Fruit fly (Drosophila melanogaster) whole organism, prepupa: ENCODE results near the gene CG42784.

Experiments used
- Blimp-1 ChIP-seq: fragments of 200-800 bp; sonication (Bioruptor generic); optimal IDR thresholded peaks from 3 replicates; lab custom pipeline; 2017; ENCODE audit warnings: missing biosample characterization, missing genetic modification characterization, mild to moderate bottlenecking, moderate library complexity, missing genetic modification reagents
- CG10631 ChIP-seq: fragments of 200-800 bp; sonication (Bioruptor generic); optimal IDR thresholded peaks from 2 replicates; lab custom pipeline; 2016; ENCODE audit warnings: missing biosample characterization, missing genetic modification characterization
- CG10669 ChIP-seq: fragments of 200-800 bp; sonication (Bioruptor generic); optimal IDR thresholded peaks from 3 replicates; lab custom pipeline; 2018; ENCODE audit warnings: missing biosample characterization, mild to moderate bottlenecking, missing genetic modification characterization, moderate library complexity
- CG11294 ChIP-seq: fragments of 200-800 bp; sonication (Bioruptor generic); IDR thresholded peaks from 2 replicates; pipeline ENCODE4 v1.3.6; 2022; ENCODE audit warnings: missing biosample characterization, missing genetic modification characterization
- CG11762 ChIP-seq: fragments of 200-800 bp; sonication (Bioruptor generic); optimal IDR thresholded peaks from 3 replicates; lab custom pipeline; 2016; ENCODE audit warnings: missing biosample characterization, missing genetic modification characterization; ENCODE audit not compliant: insufficient read depth
- CG11902 ChIP-seq: fragments of 200-800 bp; sonication (Bioruptor generic); optimal IDR thresholded peaks from 3 replicates; lab custom pipeline; 2016; ENCODE audit warnings: missing biosample characterization, missing genetic modification characterization
- CG15336 ChIP-seq: fragments of 200-800 bp; sonication (Bioruptor generic); IDR thresholded peaks from 2 replicates; pipeline ENCODE4 v1.3.6; 2022; ENCODE audit warnings: missing biosample characterization, missing genetic modification characterization
- CG16779 ChIP-seq: fragments of 200-800 bp; sonication (Bioruptor generic); optimal IDR thresholded peaks from 3 replicates; lab custom pipeline; 2017; ENCODE audit warnings: missing biosample characterization, mild to moderate bottlenecking, missing genetic modification characterization
- CG3032 ChIP-seq: fragments of 200-800 bp; optimal IDR thresholded peaks from 2 replicates; lab custom pipeline; 2019; ENCODE audit warnings: missing biosample characterization, mild to moderate bottlenecking, missing genetic modification characterization, moderate library complexity
- CG31627 ChIP-seq: fragments of 200-800 bp; sonication (Bioruptor generic); optimal IDR thresholded peaks from 3 replicates; lab custom pipeline; 2016; ENCODE audit warnings: missing biosample characterization, missing genetic modification characterization
- CG34406 ChIP-seq: fragments of 200-800 bp; sonication (Bioruptor generic); optimal IDR thresholded peaks from 3 replicates; lab custom pipeline; 2016; ENCODE audit warnings: missing biosample characterization, missing genetic modification characterization
- CG4318 ChIP-seq: fragments of 200-800 bp; sonication (Bioruptor generic); optimal IDR thresholded peaks from 3 replicates; lab custom pipeline; 2017; ENCODE audit warnings: missing biosample characterization, mild to moderate bottlenecking, missing genetic modification characterization
- CG6792 ChIP-seq: fragments of 200-800 bp; sonication (Bioruptor generic); optimal IDR thresholded peaks from 3 replicates; lab custom pipeline; 2016; ENCODE audit warnings: missing biosample characterization, missing genetic modification characterization
- CG6808 ChIP-seq: fragments of 200-800 bp; sonication (Bioruptor generic); optimal IDR thresholded peaks from 3 replicates; lab custom pipeline; 2017; ENCODE audit warnings: missing biosample characterization, missing genetic modification characterization, mild to moderate bottlenecking, moderate library complexity, missing genetic modification reagents
- CG6854 ChIP-seq: fragments of 200-800 bp; sonication (Bioruptor generic); optimal IDR thresholded peaks from 2 replicates; lab custom pipeline; 2017; ENCODE audit warnings: missing biosample characterization, mild to moderate bottlenecking, missing genetic modification characterization
- CG9139 ChIP-seq: fragments of 200-800 bp; sonication (Bioruptor generic); optimal IDR thresholded peaks from 3 replicates; lab custom pipeline; 2017; ENCODE audit warnings: missing biosample characterization, mild to moderate bottlenecking, missing genetic modification characterization
- Eip75B ChIP-seq: fragments of 200-800 bp; sonication (Bioruptor generic); optimal IDR thresholded peaks from 3 replicates; lab custom pipeline; 2016; ENCODE audit warnings: missing biosample characterization, missing genetic modification characterization
- Eip78C ChIP-seq: fragments of 200-800 bp; sonication (Bioruptor generic); peaks from one replicate; lab custom pipeline; 2016; ENCODE audit warnings: missing biosample characterization, missing genetic modification characterization
- Eip93F ChIP-seq: fragments of 200-800 bp; sonication (Bioruptor generic); optimal IDR thresholded peaks from 2 replicates; lab custom pipeline; 2016; ENCODE audit warnings: missing biosample characterization, mild to moderate bottlenecking, missing genetic modification characterization
- Ets96B ChIP-seq: fragments of 200-800 bp; optimal IDR thresholded peaks from 2 replicates; lab custom pipeline; 2019; ENCODE audit warnings: missing biosample characterization, mild to moderate bottlenecking, missing genetic modification characterization, moderate library complexity
- Gug ChIP-seq: fragments of 200-800 bp; sonication (Bioruptor generic); IDR thresholded peaks from 2 replicates; pipeline ENCODE4 v1.3.6; 2022; ENCODE audit warnings: missing biosample characterization, missing genetic modification characterization
- Hr39 ChIP-seq: fragments of 200-800 bp; sonication (Bioruptor generic); optimal IDR thresholded peaks from 2 replicates; lab custom pipeline; 2016; ENCODE audit warnings: missing biosample characterization, missing genetic modification characterization
- OdsH ChIP-seq: fragments of 200-800 bp; sonication (Bioruptor generic); optimal IDR thresholded peaks from 3 replicates; lab custom pipeline; 2016; ENCODE audit warnings: missing biosample characterization, missing genetic modification characterization
- Smox ChIP-seq: fragments of 200-800 bp; sonication (Bioruptor generic); optimal IDR thresholded peaks from 3 replicates; lab custom pipeline; 2016; ENCODE audit warnings: missing biosample characterization, missing genetic modification characterization
- Sox102F ChIP-seq: fragments of 200-800 bp; sonication (Bioruptor generic); optimal IDR thresholded peaks from 2 replicates; lab custom pipeline; 2016; ENCODE audit warnings: missing biosample characterization, mild to moderate bottlenecking, missing genetic modification characterization
- Sox15 ChIP-seq: fragments of 200-800 bp; sonication (Bioruptor generic); optimal IDR thresholded peaks from 3 replicates; lab custom pipeline; 2016; ENCODE audit warnings: missing biosample characterization, missing genetic modification characterization
- achi ChIP-seq: fragments of 200-800 bp; sonication (Bioruptor generic); optimal IDR thresholded peaks from 3 replicates; lab custom pipeline; 2016; ENCODE audit warnings: missing biosample characterization, missing genetic modification characterization
- acj6 ChIP-seq: fragments of 200-800 bp; sonication (Bioruptor generic); optimal IDR thresholded peaks from 3 replicates; lab custom pipeline; 2016; ENCODE audit warnings: missing biosample characterization, missing genetic modification characterization
- cyc ChIP-seq: fragments of 200-800 bp; sonication (Bioruptor generic); optimal IDR thresholded peaks from 3 replicates; lab custom pipeline; 2016; ENCODE audit warnings: missing biosample characterization, missing genetic modification characterization
- dsx ChIP-seq: fragments of 200-800 bp; optimal IDR thresholded peaks from 3 replicates; lab custom pipeline; 2019; ENCODE audit warnings: missing biosample characterization, mild to moderate bottlenecking, missing genetic modification characterization, moderate library complexity; ENCODE audit not compliant: poor library complexity, severe bottlenecking
- eg ChIP-seq: fragments of 200-800 bp; sonication (Bioruptor generic); IDR thresholded peaks from 3 replicates; pipeline ENCODE4 v1.3.6; 2022; ENCODE audit warnings: missing biosample characterization, missing genetic modification characterization
- esn ChIP-seq: fragments of 200-800 bp; sonication (Bioruptor generic); optimal IDR thresholded peaks from 2 replicates; lab custom pipeline; 2016; ENCODE audit warnings: missing biosample characterization, mild to moderate bottlenecking, missing genetic modification characterization, moderate library complexity
- fd59A ChIP-seq: fragments of 200-800 bp; sonication (Bioruptor generic); optimal IDR thresholded peaks from 2 replicates; lab custom pipeline; 2017; ENCODE audit warnings: missing biosample characterization, mild to moderate bottlenecking, missing genetic modification characterization, missing genetic modification reagents
- fd85E ChIP-seq: fragments of 200-800 bp; sonication (Bioruptor generic); optimal IDR thresholded peaks from 3 replicates; lab custom pipeline; 2016; ENCODE audit warnings: missing biosample characterization, missing genetic modification characterization
- fkh ChIP-seq: fragments of 200-800 bp; sonication (Bioruptor generic); optimal IDR thresholded peaks from 3 replicates; lab custom pipeline; 2017; ENCODE audit warnings: missing biosample characterization, mild to moderate bottlenecking, missing genetic modification characterization, moderate library complexity
- lz ChIP-seq: fragments of 200-800 bp; sonication (Bioruptor generic); optimal IDR thresholded peaks from 3 replicates; lab custom pipeline; 2016; ENCODE audit warnings: missing biosample characterization, missing genetic modification characterization
- salr ChIP-seq, 2 experiments: fragments of 200-800 bp; sonication (Bioruptor generic); optimal IDR thresholded peaks; 3 replicates each; lab custom pipeline; 2016 to 2018; ENCODE audit warnings: missing biosample characterization in 2 of 2, missing genetic modification characterization in 2 of 2, mild to moderate bottlenecking in 1 of 2
- spab ChIP-seq: fragments of 200-800 bp; sonication (Bioruptor generic); optimal IDR thresholded peaks from 2 replicates; lab custom pipeline; 2017; ENCODE audit warnings: missing biosample characterization, mild to moderate bottlenecking, missing genetic modification characterization, missing genetic modification reagents
- svp ChIP-seq: fragments of 200-800 bp; sonication (Bioruptor generic); peaks from one replicate; lab custom pipeline; 2016; ENCODE audit warnings: missing biosample characterization, missing genetic modification characterization
- topi ChIP-seq: fragments of 200-800 bp; sonication (Bioruptor generic); optimal IDR thresholded peaks from 3 replicates; lab custom pipeline; 2016; ENCODE audit warnings: missing biosample characterization, missing genetic modification characterization

Gene CG42784

dm6 chr2L:13373435-13374242, 41.6 kb upstream of the CG42784 start, which contains the start of the genes Bdp1 and CG6565 (continued):
- TF ChIP-seq CG31627 (GFP tag; lab: Kevin White, UChicago) (peak; percentile 99), cyc (peak; percentile 99), esn (GFP tag; lab: Kevin White, UChicago) (peak; percentile 99), spab (GFP tag; lab: Kevin White, UChicago) (peak; percentile 90), fkh (GFP tag; lab: Kevin White, UChicago) (peak; percentile 84), CG34406 (peak; percentile 96), CG3032 (tag; lab: Kevin White, UChicago) (peak; percentile 95), CG9139 (GFP tag; lab: Kevin White, UChicago) (no peak), lz (peak; percentile 99), Gug (GFP tag; lab: Robert Waterston, UW) (peak; percentile 95), topi (GFP tag; lab: Kevin White, UChicago) (peak; percentile 98), CG15336 (peak; percentile 90), fd85E (GFP tag; lab: Kevin White, UChicago) (no peak), CG11762 (GFP tag; lab: Kevin White, UChicago) (peak; percentile 97), CG6854 (GFP tag; lab: Kevin White, UChicago) (peak; percentile 82), Sox15 (GFP tag; lab: Kevin White, UChicago) (peak; percentile 99), Eip78C (peak; percentile 99), Blimp-1 (peak; percentile 86)

- TF ChIP-seq acj6 (GFP tag; lab: Kevin White, UChicago) (no peak), achi (GFP tag; lab: Kevin White, UChicago) (no peak), CG6792 (no peak), CG16779 (tag; lab: Kevin White, UChicago) (no peak), OdsH (GFP tag; lab: Kevin White, UChicago) (no peak), cyc (no peak), CG6808 (no peak), salr (GFP tag; optimal IDR thresholded peaks at IDR 0.05; lab: Kevin White, UChicago) (no peak), Hr39 (GFP tag; lab: Kevin White, UChicago) (no peak), Gug (GFP tag; lab: Robert Waterston, UW) (no peak), CG31627 (GFP tag; lab: Kevin White, UChicago) (no peak), topi (GFP tag; lab: Kevin White, UChicago) (no peak)
Observed at dm6 chr2L:13376086-13376485, 39.1 kb upstream of the CG42784 start.

dm6 chr2L:13378488-13378964, 36.7 kb upstream of the CG42784 start, which contains the start of the genes CG9302 and beta'COP:
CG9302 (minus strand) TSS chr2L:13378538.
beta'COP (plus strand) TSS chr2L:13378902.
- peak; percentile 72 for TF ChIP-seq acj6 (GFP tag; lab: Kevin White, UChicago)
- peak; percentile 80 for TF ChIP-seq achi (GFP tag; lab: Kevin White, UChicago)
- TF ChIP-seq Eip93F (GFP tag; lab: Kevin White, UChicago), result peak; percentile 21
- TF ChIP-seq CG10631 (GFP tag; lab: Kevin White, UChicago), result peak; percentile 79
- TF ChIP-seq CG11762 (GFP tag; lab: Kevin White, UChicago), result peak; percentile 32
- TF ChIP-seq Gug (GFP tag; lab: Robert Waterston, UW), result peak; percentile 47
- no peak for TF ChIP-seq CG4318 (GFP tag; lab: Kevin White, UChicago)
- TF ChIP-seq Smox, result no peak
- peak; percentile 46 for TF ChIP-seq cyc
- TF ChIP-seq CG11902 (GFP tag; lab: Kevin White, UChicago), result peak; percentile 55
- TF ChIP-seq CG3032 (tag; lab: Kevin White, UChicago), result peak; percentile 78
- TF ChIP-seq CG31627 (GFP tag; lab: Kevin White, UChicago), result peak; percentile 61
- TF ChIP-seq Ets96B (tag; lab: Kevin White, UChicago), result peak; percentile 60
- TF ChIP-seq CG6792, result peak; percentile 45
- TF ChIP-seq fkh (GFP tag; lab: Kevin White, UChicago), result no peak
- TF ChIP-seq CG34406, result peak; percentile 48
- peak; percentile 16 for TF ChIP-seq fd59A
- peak; percentile 14; the same call in 1 of the 2 replicates for TF ChIP-seq CG11294 (GFP tag; lab: Robert Waterston, UW)
- TF ChIP-seq Sox15 (GFP tag; lab: Kevin White, UChicago), result peak; percentile 66
- no peak for TF ChIP-seq svp (GFP tag; lab: Kevin White, UChicago)
- TF ChIP-seq eg (GFP tag; lab: Robert Waterston, UW), result peak; percentile 28; the same call in 1 of the 3 replicates
- TF ChIP-seq Eip75B (GFP tag; lab: Kevin White, UChicago), result no peak
- TF ChIP-seq fd85E (GFP tag; lab: Kevin White, UChicago), result no peak
- TF ChIP-seq OdsH (GFP tag; lab: Kevin White, UChicago), result peak; percentile 74
- TF ChIP-seq dsx (GFP tag; lab: Kevin White, UChicago), result peak; percentile 56
- TF ChIP-seq Sox102F (GFP tag; lab: Kevin White, UChicago), result no peak
- TF ChIP-seq lz, result peak; percentile 71
- no peak for TF ChIP-seq CG10669
- peak; percentile 67 for TF ChIP-seq esn (GFP tag; lab: Kevin White, UChicago)
